Worm (Caenorhabditis elegans) whole organism, young adult: ENCODE data around the gene nhr-216.

Experiments
- D2030.7 ChIP-seq: fragments of 200-800 bp; sonication (Bioruptor generic); IDR thresholded peaks from 2 replicates; pipeline ENCODE4 v1.3.6; 2022; ENCODE audit warnings: missing genetic modification reagents, missing genetic modification characterization, missing compliant biosample characterization
- F39B2.1 ChIP-seq: fragments of 200-800 bp; sonication (Bioruptor generic); IDR thresholded peaks from 2 replicates; pipeline ENCODE4 v1.3.6; 2022; ENCODE audit warnings: missing genetic modification reagents, missing genetic modification characterization, missing compliant biosample characterization
- F52B5.7 ChIP-seq: sonication (generic microtip); optimal IDR thresholded peaks from 2 replicates; lab custom pipeline; 2016; ENCODE audit warnings: mild to moderate bottlenecking, missing genetic modification characterization, missing compliant biosample characterization
- T07F8.4 ChIP-seq: sonication (generic microtip); optimal IDR thresholded peaks from 2 replicates; lab custom pipeline; 2016; ENCODE audit warnings: mild to moderate bottlenecking, missing genetic modification characterization, moderate library complexity, missing compliant biosample characterization
- Y53F4B.3 ChIP-seq: fragments of 200-800 bp; sonication (Bioruptor generic); IDR thresholded peaks from 2 replicates; pipeline ENCODE4 v1.3.6; 2022; ENCODE audit warnings: missing genetic modification reagents, missing genetic modification characterization, missing compliant biosample characterization
- akir-1 ChIP-seq: fragments of 200-800 bp; sonication (Bioruptor generic); optimal IDR thresholded peaks from 2 replicates; lab custom pipeline; 2018; ENCODE audit warnings: mild to moderate bottlenecking, missing genetic modification characterization, moderate library complexity, missing compliant biosample characterization
- ama-1 ChIP-seq, 3 experiments: fragments of 150-350 bp in 1 of 3; sonication (generic microtip) in 2 of 3; optimal IDR thresholded peaks; 2 replicates each; lab custom pipeline; 2014 to 2018; ENCODE audit warnings: missing biosample characterization in 2 of 3, missing genetic modification characterization in 2 of 3, missing genetic modification reagents in 2 of 3
- aptf-2 ChIP-seq: fragments of 200-800 bp; sonication (Bioruptor generic); conservative IDR thresholded peaks from 2 replicates; pipeline ENCODE4 v1.3.6; 2022; ENCODE audit warnings: missing genetic modification reagents, missing genetic modification characterization, missing compliant biosample characterization
- athp-1 ChIP-seq: sonication (generic microtip); optimal IDR thresholded peaks from 2 replicates; lab custom pipeline; 2017; ENCODE audit warnings: mild to moderate bottlenecking, missing genetic modification characterization, missing compliant biosample characterization
- attf-3 ChIP-seq: fragments of 200-800 bp; sonication (Bioruptor generic); conservative IDR thresholded peaks from 2 replicates; pipeline ENCODE4 v1.3.6; 2022; ENCODE audit warnings: missing genetic modification reagents, missing genetic modification characterization, missing compliant biosample characterization
- attf-6 ChIP-seq: fragments of 200-800 bp; sonication (Bioruptor generic); IDR thresholded peaks from 2 replicates; pipeline ENCODE4 v1.3.6; 2022; ENCODE audit warnings: missing genetic modification reagents, missing genetic modification characterization, missing compliant biosample characterization
- dpl-1 ChIP-seq: fragments of 150-350 bp; optimal IDR thresholded peaks from 2 replicates; lab custom pipeline; 2014; ENCODE audit warnings: missing biosample characterization, missing genetic modification reagents, missing genetic modification characterization
- egrh-3 ChIP-seq: fragments of 200-800 bp; sonication (Bioruptor generic); IDR thresholded peaks from 2 replicates; pipeline ENCODE4 v1.3.6; 2022; ENCODE audit warnings: missing genetic modification reagents, missing genetic modification characterization, missing compliant biosample characterization
- fkh-3 ChIP-seq: sonication (generic microtip); optimal IDR thresholded peaks from 2 replicates; lab custom pipeline; 2016; ENCODE audit warnings: mild to moderate bottlenecking, missing genetic modification characterization, missing compliant biosample characterization
- hlh-12 ChIP-seq: sonication (generic microtip); optimal IDR thresholded peaks from 2 replicates; lab custom pipeline; 2016; ENCODE audit warnings: missing genetic modification characterization, missing compliant biosample characterization
- hrde-1 ChIP-seq: sonication (generic microtip); optimal IDR thresholded peaks from 2 replicates; lab custom pipeline; 2016; ENCODE audit warnings: missing genetic modification characterization, mild to moderate bottlenecking, missing compliant biosample characterization, moderate library complexity, missing genotype, missing genetic modification reagents, borderline replicate concordance
- lin-26 ChIP-seq: fragments of 200-800 bp; sonication (Bioruptor generic); IDR thresholded peaks from 2 replicates; pipeline ENCODE4 v1.3.6; 2022; ENCODE audit warnings: missing genetic modification reagents, missing genetic modification characterization, missing compliant biosample characterization
- lin-40 ChIP-seq: sonication (generic microtip); optimal IDR thresholded peaks from 2 replicates; lab custom pipeline; 2016; ENCODE audit warnings: missing genetic modification characterization, mild to moderate bottlenecking, missing compliant biosample characterization, missing genotype, missing genetic modification reagents
- lir-1 ChIP-seq: fragments of 200-800 bp; sonication (Bioruptor generic); conservative IDR thresholded peaks from 2 replicates; pipeline ENCODE4 v1.3.6; 2022; ENCODE audit warnings: missing genetic modification reagents, missing genetic modification characterization, missing compliant biosample characterization
- madf-3 ChIP-seq: fragments of 200-800 bp; sonication (Bioruptor generic); IDR thresholded peaks from 2 replicates; pipeline ENCODE4 v1.3.6; 2022; ENCODE audit warnings: missing genetic modification reagents, missing genetic modification characterization, missing compliant biosample characterization
- madf-6 ChIP-seq: fragments of 200-800 bp; sonication (Bioruptor generic); IDR thresholded peaks from 2 replicates; pipeline ENCODE4 v1.3.6; 2022; ENCODE audit warnings: missing genetic modification reagents, missing genetic modification characterization, missing compliant biosample characterization
- mcd-1 ChIP-seq: fragments of 200-800 bp; sonication (Bioruptor generic); IDR thresholded peaks from 2 replicates; pipeline ENCODE4 v1.3.6; 2022; ENCODE audit warnings: missing genetic modification reagents, missing genetic modification characterization, missing compliant biosample characterization
- mes-4 ChIP-seq: sonication (generic microtip); optimal IDR thresholded peaks from 2 replicates; lab custom pipeline; 2016; ENCODE audit warnings: missing genotype, missing genetic modification characterization, missing compliant biosample characterization
- nfya-1 ChIP-seq: sonication (generic microtip); optimal IDR thresholded peaks from 2 replicates; lab custom pipeline; 2017; ENCODE audit warnings: antibody characterized with exemption, missing compliant biosample characterization, missing genetic modification characterization, borderline replicate concordance; ENCODE audit not compliant: insufficient read depth
- nfya-2 ChIP-seq: fragments of 200-800 bp; sonication (Bioruptor generic); IDR thresholded peaks from 2 replicates; pipeline ENCODE4 v1.3.6; 2022; ENCODE audit warnings: missing genetic modification reagents, missing genetic modification characterization, missing compliant biosample characterization
- nhr-90 ChIP-seq: sonication (generic microtip); optimal IDR thresholded peaks from 2 replicates; lab custom pipeline; 2016; ENCODE audit warnings: missing genotype, mild to moderate bottlenecking, missing genetic modification characterization, missing compliant biosample characterization
- repo-1 ChIP-seq: sonication (generic microtip); optimal IDR thresholded peaks from 2 replicates; lab custom pipeline; 2017; ENCODE audit warnings: mild to moderate bottlenecking, missing genetic modification characterization, missing compliant biosample characterization
- snpc-1.1 ChIP-seq: sonication (generic microtip); optimal IDR thresholded peaks from 2 replicates; lab custom pipeline; 2017; ENCODE audit warnings: missing genetic modification characterization, mild to moderate bottlenecking, missing compliant biosample characterization, antibody characterized with exemption, moderate library complexity, missing genotype, missing genetic modification reagents; ENCODE audit not compliant: insufficient read depth
- sptf-2 ChIP-seq: fragments of 200-800 bp; sonication (Bioruptor generic); optimal IDR thresholded peaks from 2 replicates; lab custom pipeline; 2018; ENCODE audit warnings: mild to moderate bottlenecking, missing genetic modification characterization, missing compliant biosample characterization
- tbx-9 ChIP-seq: sonication (generic microtip); optimal IDR thresholded peaks from 2 replicates; lab custom pipeline; 2016; ENCODE audit warnings: borderline replicate concordance, missing genetic modification characterization, inconsistent platforms, missing compliant biosample characterization
- unc-130 ChIP-seq: sonication (generic microtip); optimal IDR thresholded peaks from 2 replicates; lab custom pipeline; 2016; ENCODE audit warnings: missing genetic modification reagents, missing genetic modification characterization, missing compliant biosample characterization
- unc-62 ChIP-seq: fragments of 150-350 bp; optimal IDR thresholded peaks from 2 replicates; lab custom pipeline; 2014; ENCODE audit warnings: missing biosample characterization, missing genetic modification reagents, missing genetic modification characterization
- zfh-2 ChIP-seq: fragments of 200-800 bp; sonication (Bioruptor generic); conservative IDR thresholded peaks from 2 replicates; pipeline ENCODE4 v1.3.6; 2022; ENCODE audit warnings: missing genetic modification reagents, missing genetic modification characterization, missing compliant biosample characterization
- ztf-22 ChIP-seq: fragments of 200-800 bp; sonication (Bioruptor generic); optimal IDR thresholded peaks from 2 replicates; lab custom pipeline; 2018; ENCODE audit warnings: mild to moderate bottlenecking, missing genetic modification characterization, moderate library complexity, missing compliant biosample characterization
- ztf-6 ChIP-seq: fragments of 200-800 bp; sonication (Bioruptor generic); IDR thresholded peaks from 2 replicates; pipeline ENCODE4 v1.3.6; 2022; ENCODE audit warnings: missing genetic modification reagents, missing genetic modification characterization, missing compliant biosample characterization

The nhr-216 gene

ce11 chrV:5368792-5369191 lies 10.1 kb upstream of the nhr-216 start, which contains the start of gene T09D3.9:
Gene T09D3.9, minus strand, starts transcription at chrV:5368892.
- TF ChIP-seq repo-1 (tag; lab: Kevin White, UChicago) (no peak), hrde-1 (tag; lab: Kevin White, UChicago) (no peak), attf-3 (GFP tag; lab: Robert Waterston, UW) (no peak), madf-3 (GFP tag; lab: Robert Waterston, UW) (no peak), sptf-2 (GFP tag; lab: Kevin White, UChicago) (no peak), F52B5.7 (tag; lab: Kevin White, UChicago) (no peak), unc-62 (GFP tag; lab: Kevin White, UChicago) (no peak), T07F8.4 (tag; lab: Kevin White, UChicago) (no peak), egrh-3 (GFP tag; lab: Robert Waterston, UW) (no peak)

DNA sequence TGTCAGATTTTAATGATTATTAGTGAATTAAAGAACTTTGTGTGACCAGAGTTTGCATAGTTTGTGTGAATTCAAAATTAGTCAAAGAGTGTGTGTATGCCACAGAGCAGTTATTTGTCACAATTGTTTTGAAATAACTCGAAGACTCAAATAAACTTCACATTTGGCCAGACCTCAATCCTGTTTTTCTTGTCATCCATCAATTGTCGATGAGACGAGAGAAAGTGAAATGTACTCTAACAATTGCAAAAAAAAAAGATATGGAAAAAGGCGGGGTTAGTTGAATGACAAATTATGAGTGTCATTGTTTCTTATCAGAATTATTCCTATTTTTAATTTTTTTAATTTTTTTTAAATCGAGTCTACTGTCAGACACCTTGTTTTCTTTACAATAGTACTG lies 6.2 kb upstream of the nhr-216 start, which contains the start of gene T09D3.8:
T09D3.8 (plus strand) TSS at position 301 of the 400 bp plus-strand sequence.
- TF ChIP-seq mcd-1 (GFP tag; lab: Robert Waterston, UW) (no peak), nfya-1 (no peak), lin-26 (GFP tag; lab: Robert Waterston, UW) (no peak), ztf-6 (no peak), athp-1 (no peak), dpl-1 (GFP tag; lab: Kevin White, UChicago) (no peak), hlh-12 (tag; lab: Kevin White, UChicago) (no peak), nfya-2 (GFP tag; lab: Robert Waterston, UW) (no peak), unc-130 (GFP tag; lab: Kevin White, UChicago) (no peak), T07F8.4 (tag; lab: Kevin White, UChicago) (no peak), tbx-9 (tag; lab: Kevin White, UChicago) (no peak), snpc-1.1 (no peak)

DNA sequence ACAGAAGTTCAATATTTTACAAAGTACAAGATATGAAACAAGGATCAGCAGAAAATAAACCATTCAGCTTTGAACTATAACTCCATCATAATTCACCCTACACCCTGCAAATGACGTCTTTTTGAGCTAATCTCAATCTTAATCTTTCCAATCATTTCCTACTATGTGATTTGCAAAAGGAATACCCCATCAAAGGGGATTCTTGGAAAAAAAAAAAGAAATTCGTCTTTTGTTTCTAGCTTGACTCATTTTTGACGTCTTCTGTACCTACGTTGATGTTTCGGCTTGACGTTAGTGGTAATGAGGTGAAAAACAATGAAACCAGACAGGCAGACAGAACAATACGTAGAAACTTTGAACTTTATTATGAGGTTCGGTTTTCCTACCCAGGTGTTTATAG lies 3.5 kb upstream of the nhr-216 start:
- TF ChIP-seq lin-40 (tag; lab: Kevin White, UChicago) = no peak
- no peak for TF ChIP-seq fkh-3 (tag; lab: Kevin White, UChicago)
- TF ChIP-seq F52B5.7 (tag; lab: Kevin White, UChicago) = no peak
- no peak for TF ChIP-seq ama-1 (optimal IDR thresholded peaks at IDR 0.05; lab: Kevin White, UChicago)
- TF ChIP-seq ama-1 (GFP tag; optimal IDR thresholded peaks at IDR 0.05; lab: Kevin White, UChicago) = no peak
- TF ChIP-seq akir-1 (GFP tag; lab: Kevin White, UChicago) = no peak
- TF ChIP-seq lir-1 (GFP tag; lab: Robert Waterston, UW) = no peak
- TF ChIP-seq aptf-2 (GFP tag; lab: Robert Waterston, UW) = no peak
- no peak for TF ChIP-seq attf-6 (GFP tag; lab: Robert Waterston, UW)

ce11 chrV:5351483-5351882 lies 7.2 kb downstream of the nhr-216 start, which contains the start of gene srd-9:
Gene srd-9, plus strand, starts transcription at chrV:5351783.
- TF ChIP-seq Y53F4B.3 = no peak
- no peak for TF ChIP-seq zfh-2
- no peak for TF ChIP-seq F39B2.1
- no peak for TF ChIP-seq lir-1 (GFP tag; lab: Robert Waterston, UW)
- no peak for TF ChIP-seq ama-1 (optimal IDR thresholded peaks at IDR 0.05; lab: Kevin White, UChicago)
- no peak for TF ChIP-seq ama-1 (GFP tag; optimal IDR thresholded peaks at IDR 0.05; lab: Kevin White, UChicago)
- TF ChIP-seq madf-6 (GFP tag; lab: Robert Waterston, UW) = no peak
- no peak for TF ChIP-seq D2030.7 (GFP tag; lab: Robert Waterston, UW)
- no peak for TF ChIP-seq sptf-2 (GFP tag; lab: Kevin White, UChicago)
- TF ChIP-seq nhr-90 (tag; lab: Kevin White, UChicago) = no peak
- no peak for TF ChIP-seq lin-40 (tag; lab: Kevin White, UChicago)
- no peak for TF ChIP-seq T07F8.4 (tag; lab: Kevin White, UChicago)
- TF ChIP-seq ztf-22 (GFP tag; lab: Kevin White, UChicago) = no peak
- no peak for TF ChIP-seq mes-4 (tag; lab: Kevin White, UChicago)
- TF ChIP-seq, all 124 proteins: peak for 0
